Fruit fly (Drosophila melanogaster): ENCODE measurements around the gene CtsB.

- no peak for TF ChIP-seq kay (GFP tag; optimal IDR thresholded peaks at IDR 0.05)
- no peak for TF ChIP-seq dati (GFP tag; IDR thresholded peaks at IDR 0.05)
- TF ChIP-seq Ptx1 (GFP tag; IDR thresholded peaks at IDR 0.05): no peak
- no peak for TF ChIP-seq CG8359 (GFP tag; optimal IDR thresholded peaks at IDR 0.05; ENCODE audit: borderline replicate concordance)
- TF ChIP-seq Fer2 (tag; optimal IDR thresholded peaks at IDR 0.05): no peak
- no peak for TF ChIP-seq shn (GFP tag; optimal IDR thresholded peaks at IDR 0.05)
- no peak for TF ChIP-seq CG6854 (GFP tag; optimal IDR thresholded peaks at IDR 0.05)
- no peak for TF ChIP-seq CG11398 (GFP tag; optimal IDR thresholded peaks at IDR 0.05)
- TF ChIP-seq CG9876 (GFP tag; optimal IDR thresholded peaks at IDR 0.05): no peak
- TF ChIP-seq CG5953 (GFP tag; IDR thresholded peaks at IDR 0.05): no peak
- TF ChIP-seq MTF-1 (GFP tag; optimal IDR thresholded peaks at IDR 0.05; ENCODE audit: borderline replicate concordance): no peak
- no peak for TF ChIP-seq schlank (tag; optimal IDR thresholded peaks at IDR 0.05)
Measured at dm6 chrX:13753775-13754174, 28.2 kb downstream of the CtsB start.
